Worm (Caenorhabditis elegans): ENCODE measurements around the gene rmd-3.
A peak's percentile ranks its signal among the peaks of the same experiment; 100 is the strongest.

Gene rmd-3

ce11 chrII:11339507-11339906 is at the start of gene rmd-3:
Gene rmd-3 (minus strand): TSS chrII:11339607.
- TF ChIP-seq tab-1 (GFP tag; IDR thresholded peaks at IDR 0.05) (no peak), ztf-29 (GFP tag; IDR thresholded peaks at IDR 0.05) (no peak), med-1 (GFP tag; optimal IDR thresholded peaks at IDR 0.05; ENCODE audit: insufficient read depth) (no peak), klf-2 (GFP tag; conservative IDR thresholded peaks at IDR 0.05) (no peak), ref-1 (GFP tag; conservative IDR thresholded peaks at IDR 0.05) (no peak), cog-1 (tag; optimal IDR thresholded peaks at IDR 0.05) (no peak)

ce11 chrII:11386950-11387349 is 47.5 kb upstream of the rmd-3 start:
- TF ChIP-seq ztf-29 (GFP tag; IDR thresholded peaks at IDR 0.05) (no peak), ztf-23 (GFP tag; IDR thresholded peaks at IDR 0.05) (no peak), T22C8.4 (GFP tag; IDR thresholded peaks at IDR 0.05) (no peak), cog-1 (tag; optimal IDR thresholded peaks at IDR 0.05) (no peak), tab-1 (GFP tag; IDR thresholded peaks at IDR 0.05) (0 out of 2 replicates have a peak, but pooled peaks have one; percentile 39), flt-1 (GFP tag; IDR thresholded peaks at IDR 0.05) (no peak)

DNA sequence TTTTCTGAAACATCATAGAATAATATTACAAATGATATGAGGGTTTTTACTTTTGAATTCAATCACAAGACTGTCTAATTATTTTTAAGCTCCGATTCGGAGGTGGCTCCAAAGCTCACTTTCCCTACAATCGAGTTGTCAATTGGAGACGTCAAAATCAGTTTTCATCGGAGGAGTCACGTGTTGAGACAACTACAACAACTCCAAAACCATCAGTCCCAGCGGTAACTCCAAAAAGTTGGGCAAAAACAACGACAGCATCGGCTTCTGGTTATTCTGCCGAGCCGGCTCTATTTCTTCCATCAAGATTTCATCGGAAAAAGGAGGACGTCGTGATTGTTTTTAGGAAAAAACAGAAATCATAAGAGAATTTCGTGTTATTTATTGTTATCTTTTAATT is 44.7 kb upstream of the rmd-3 start:
- no peak for TF ChIP-seq tab-1 (GFP tag; IDR thresholded peaks at IDR 0.05)

ce11 chrII:11383058-11383457 is 43.7 kb upstream of the rmd-3 start, which contains the start of the genes C33B4.5 and C33B4.4:
Gene C33B4.5 (plus strand): TSS chrII:11383327.
Gene C33B4.4 (minus strand): TSS chrII:11383442.
- TF ChIP-seq T22C8.4 (GFP tag; IDR thresholded peaks at IDR 0.05): no peak
- no peak for TF ChIP-seq tab-1 (GFP tag; IDR thresholded peaks at IDR 0.05)
- no peak for TF ChIP-seq cog-1 (tag; optimal IDR thresholded peaks at IDR 0.05)

ce11 chrII:11377700-11378099 is 38.3 kb upstream of the rmd-3 start:
- no peak for TF ChIP-seq ztf-23 (GFP tag; IDR thresholded peaks at IDR 0.05)

ce11 chrII:11376598-11377108 is 37.2 kb upstream of the rmd-3 start:
- TF ChIP-seq ztf-29 (GFP tag; IDR thresholded peaks at IDR 0.05) (no peak), med-1 (GFP tag; optimal IDR thresholded peaks at IDR 0.05; ENCODE audit: insufficient read depth) (no peak), ztf-23 (GFP tag; IDR thresholded peaks at IDR 0.05) (no peak), klf-2 (GFP tag; conservative IDR thresholded peaks at IDR 0.05) (no peak), ref-1 (GFP tag; conservative IDR thresholded peaks at IDR 0.05) (no peak), tab-1 (GFP tag; IDR thresholded peaks at IDR 0.05) (no peak), flt-1 (GFP tag; IDR thresholded peaks at IDR 0.05) (no peak), T22C8.4 (GFP tag; IDR thresholded peaks at IDR 0.05) (no peak), cog-1 (tag; optimal IDR thresholded peaks at IDR 0.05) (no peak)

ce11 chrII:11376026-11376425 is 36.6 kb upstream of the rmd-3 start:
- no peak for TF ChIP-seq klf-2 (GFP tag; conservative IDR thresholded peaks at IDR 0.05)
- no peak for TF ChIP-seq ztf-29 (GFP tag; IDR thresholded peaks at IDR 0.05)
- TF ChIP-seq ztf-23 (GFP tag; IDR thresholded peaks at IDR 0.05): no peak
- no peak for TF ChIP-seq cog-1 (tag; optimal IDR thresholded peaks at IDR 0.05)
- TF ChIP-seq ref-1 (GFP tag; conservative IDR thresholded peaks at IDR 0.05): no peak
- TF ChIP-seq T22C8.4 (GFP tag; IDR thresholded peaks at IDR 0.05): no peak
- no peak for TF ChIP-seq tab-1 (GFP tag; IDR thresholded peaks at IDR 0.05)
- no peak for TF ChIP-seq med-1 (GFP tag; optimal IDR thresholded peaks at IDR 0.05; ENCODE audit: insufficient read depth)
- no peak for TF ChIP-seq flt-1 (GFP tag; IDR thresholded peaks at IDR 0.05)

ce11 chrII:11371981-11372380 is 32.6 kb upstream of the rmd-3 start, which contains the start of gene C33B4.2:
Gene C33B4.2 (minus strand): TSS chrII:11372145.
- TF ChIP-seq tab-1 (GFP tag; IDR thresholded peaks at IDR 0.05) (no peak), ztf-23 (GFP tag; IDR thresholded peaks at IDR 0.05) (no peak), cog-1 (tag; optimal IDR thresholded peaks at IDR 0.05) (no peak), ztf-29 (GFP tag; IDR thresholded peaks at IDR 0.05) (no peak), med-1 (GFP tag; optimal IDR thresholded peaks at IDR 0.05; ENCODE audit: insufficient read depth) (no peak)

DNA sequence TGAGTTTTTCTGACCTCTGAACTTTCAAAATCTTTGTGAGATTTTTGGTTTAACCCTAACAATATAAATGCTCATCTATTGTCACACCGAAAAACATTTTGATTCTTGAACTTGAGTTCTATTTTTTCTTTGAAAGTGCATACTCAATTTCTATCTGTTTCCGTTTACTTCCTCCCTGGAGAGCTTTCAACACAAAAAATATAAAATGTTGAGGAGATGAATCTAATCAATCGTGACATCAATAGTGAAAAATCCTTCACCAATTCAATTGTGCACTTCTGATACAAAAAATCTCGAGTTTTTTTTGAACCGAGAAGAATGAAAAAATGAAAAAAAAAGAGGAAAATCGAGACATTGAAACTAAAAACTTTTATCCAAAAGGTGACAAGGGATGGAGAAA is 22.3 kb upstream of the rmd-3 start:
- TF ChIP-seq cog-1 (tag; optimal IDR thresholded peaks at IDR 0.05) (no peak), ztf-23 (GFP tag; IDR thresholded peaks at IDR 0.05) (no peak)

ce11 chrII:11353471-11353870 is 14.1 kb upstream of the rmd-3 start:
- TF ChIP-seq flt-1 (GFP tag; IDR thresholded peaks at IDR 0.05) (no peak), klf-2 (GFP tag; conservative IDR thresholded peaks at IDR 0.05) (no peak), med-1 (GFP tag; optimal IDR thresholded peaks at IDR 0.05; ENCODE audit: insufficient read depth) (no peak)

- no peak for TF ChIP-seq ztf-23 (GFP tag; IDR thresholded peaks at IDR 0.05)
- no peak for TF ChIP-seq cog-1 (tag; optimal IDR thresholded peaks at IDR 0.05)
- no peak for TF ChIP-seq tab-1 (GFP tag; IDR thresholded peaks at IDR 0.05)
- TF ChIP-seq med-1 (GFP tag; optimal IDR thresholded peaks at IDR 0.05; ENCODE audit: insufficient read depth): no peak
- no peak for TF ChIP-seq ref-1 (GFP tag; conservative IDR thresholded peaks at IDR 0.05)
- no peak for TF ChIP-seq flt-1 (GFP tag; IDR thresholded peaks at IDR 0.05)
- no peak for TF ChIP-seq T22C8.4 (GFP tag; IDR thresholded peaks at IDR 0.05)
- TF ChIP-seq klf-2 (GFP tag; conservative IDR thresholded peaks at IDR 0.05): no peak
- no peak for TF ChIP-seq ztf-29 (GFP tag; IDR thresholded peaks at IDR 0.05)
These were observed 12.2 kb upstream of the rmd-3 start, which contains the start of gene clh-2 for ce11 chrII:11351599-11351998. Gene clh-2 (plus strand): TSS chrII:11351899.

DNA sequence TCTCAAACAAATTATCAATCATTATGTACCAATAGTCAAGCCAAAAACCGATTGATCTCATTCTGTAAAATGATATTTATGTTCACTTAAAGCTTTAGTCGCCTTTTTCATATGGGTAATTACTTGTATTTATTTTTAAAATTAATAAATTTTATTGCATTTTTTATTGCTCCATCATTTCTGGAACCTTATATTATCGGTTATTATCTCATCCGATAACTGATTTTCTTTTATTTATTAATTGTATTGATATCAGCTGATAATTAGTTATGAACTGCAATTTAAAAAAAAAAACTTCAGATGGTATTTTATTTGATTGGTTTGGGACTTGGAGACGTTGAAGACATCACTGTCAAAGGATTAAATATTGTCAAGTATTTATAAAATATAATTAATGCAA is 10.5 kb upstream of the rmd-3 start, which contains the start of gene dph-5:
TSS of gene dph-5 (plus strand) at position 301 of the 400 bp plus-strand sequence.
- no peak for TF ChIP-seq ztf-23 (GFP tag; IDR thresholded peaks at IDR 0.05)
- no peak for TF ChIP-seq ref-1 (GFP tag; conservative IDR thresholded peaks at IDR 0.05)
- TF ChIP-seq med-1 (GFP tag; optimal IDR thresholded peaks at IDR 0.05; ENCODE audit: insufficient read depth): no peak
- no peak for TF ChIP-seq flt-1 (GFP tag; IDR thresholded peaks at IDR 0.05)
- TF ChIP-seq ztf-29 (GFP tag; IDR thresholded peaks at IDR 0.05): no peak
- TF ChIP-seq klf-2 (GFP tag; conservative IDR thresholded peaks at IDR 0.05): no peak
- TF ChIP-seq tab-1 (GFP tag; IDR thresholded peaks at IDR 0.05): no peak
- TF ChIP-seq T22C8.4 (GFP tag; IDR thresholded peaks at IDR 0.05): no peak
- no peak for TF ChIP-seq cog-1 (tag; optimal IDR thresholded peaks at IDR 0.05)

Data from whole organism, midembryonic.